Worm (Caenorhabditis elegans): ENCODE data around the gene cct-6.

- TF ChIP-seq tab-1 (GFP tag; IDR thresholded peaks at IDR 0.05) (no peak), ztf-29 (GFP tag; IDR thresholded peaks at IDR 0.05) (no peak), ztf-23 (GFP tag; IDR thresholded peaks at IDR 0.05) (0 out of 2 replicates have a peak, but pooled peaks have one; percentile 11), klf-2 (GFP tag; conservative IDR thresholded peaks at IDR 0.05) (no peak), flt-1 (GFP tag; IDR thresholded peaks at IDR 0.05) (no peak)
Measured at ce11 chrIII:5853240-5853639, 2.2 kb downstream of the cct-6 start, which contains the start of gene ddx-23.
